Worm (Caenorhabditis elegans) whole organism, late embryonic: ENCODE measurements around the gene F16G10.14.

Experiments
- ceh-14 ChIP-seq: sonication (generic microtip); optimal IDR thresholded peaks from 2 replicates; lab custom pipeline; 2016; ENCODE audit warnings: missing genotype, missing genetic modification characterization, missing compliant biosample characterization
- lin-11 ChIP-seq: fragments of 200-800 bp; sonication (Bioruptor generic); optimal IDR thresholded peaks from 2 replicates; lab custom pipeline; 2018; ENCODE audit warnings: mild to moderate bottlenecking, missing genetic modification characterization, missing compliant biosample characterization
- nfya-1 ChIP-seq: sonication (generic microtip); optimal IDR thresholded peaks from 2 replicates; lab custom pipeline; 2017; ENCODE audit warnings: missing genetic modification characterization, mild to moderate bottlenecking, missing compliant biosample characterization, antibody characterized with exemption, moderate library complexity
- pha-4 ChIP-seq: fragments of 150-350 bp; optimal IDR thresholded peaks from 2 replicates; lab custom pipeline; 2018; ENCODE audit warnings: missing biosample characterization, missing genetic modification reagents, missing genetic modification characterization
- zip-5 ChIP-seq: sonication (generic microtip); optimal IDR thresholded peaks from 2 replicates; lab custom pipeline; 2016; ENCODE audit warnings: missing genetic modification characterization, missing compliant biosample characterization

DNA sequence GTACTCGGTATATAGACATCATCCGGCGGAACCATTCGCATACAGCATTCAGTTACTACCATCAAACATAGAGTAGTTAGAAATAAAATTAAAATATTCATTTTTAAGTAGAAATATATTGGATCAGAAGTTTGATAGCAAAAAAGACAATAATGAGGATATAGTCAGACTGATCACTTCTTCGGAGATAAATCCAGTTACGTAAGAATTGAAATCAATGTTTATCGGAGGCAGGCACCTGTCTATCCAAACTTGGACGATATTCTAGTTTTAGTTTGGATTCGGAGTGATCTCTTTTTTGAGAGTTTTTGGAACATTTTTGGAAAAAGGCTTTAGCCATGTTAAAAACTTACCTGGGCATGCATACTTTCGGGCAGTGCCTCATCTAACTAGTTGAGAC is 15.4 kb downstream of the F16G10.14 start, which contains the start of gene F16G10.8:
- TF ChIP-seq pha-4 (no peak), nfya-1 (no peak), ceh-14 (tag; lab: Kevin White, UChicago) (no peak), zip-5 (tag; lab: Kevin White, UChicago) (no peak), lin-11 (tag; lab: Kevin White, UChicago) (no peak)
